Worm (Caenorhabditis elegans) whole organism, L4 larva: ENCODE data around the gene F16B4.6.

ENCODE experiments used
- T26A8.4 ChIP-seq: fragments of 200-800 bp; sonication (Bioruptor generic); IDR thresholded peaks from 2 replicates; pipeline ENCODE4 v1.3.6; 2022; ENCODE audit warnings: missing genetic modification characterization, missing compliant biosample characterization
- dve-1 ChIP-seq: sonication (generic microtip); optimal IDR thresholded peaks from 2 replicates; lab custom pipeline; 2017; ENCODE audit warnings: antibody characterized with exemption, mild to moderate bottlenecking, missing genetic modification characterization, missing compliant biosample characterization; ENCODE audit not compliant: insufficient read depth
- hif-1 ChIP-seq, 2 experiments: sonication (generic microtip); optimal IDR thresholded peaks; 2 replicates each; lab custom pipeline; 2016 to 2017; ENCODE audit warnings: missing compliant biosample characterization in 2 of 2, missing genetic modification characterization in 2 of 2, missing genetic modification reagents in 2 of 2, missing genotype in 2 of 2, mild to moderate bottlenecking in 1 of 2
- lim-7 ChIP-seq: fragments of 200-800 bp; sonication (Bioruptor generic); IDR thresholded peaks from 2 replicates; pipeline ENCODE4 v1.3.6; 2022; ENCODE audit warnings: missing genetic modification characterization, missing compliant biosample characterization
- nhr-237 ChIP-seq: sonication (generic microtip); optimal IDR thresholded peaks from 2 replicates; lab custom pipeline; 2017; ENCODE audit warnings: missing biosample characterization, missing genetic modification characterization
- nhr-42 ChIP-seq: fragments of 200-800 bp; sonication (Bioruptor generic); IDR thresholded peaks from 2 replicates; pipeline ENCODE4 v1.3.6; 2022; ENCODE audit warnings: missing genetic modification characterization, missing compliant biosample characterization
- nhr-76 ChIP-seq: fragments of 150-350 bp; optimal IDR thresholded peaks from 2 replicates; lab custom pipeline; 2014; ENCODE audit warnings: missing biosample characterization, missing genetic modification characterization

DNA sequence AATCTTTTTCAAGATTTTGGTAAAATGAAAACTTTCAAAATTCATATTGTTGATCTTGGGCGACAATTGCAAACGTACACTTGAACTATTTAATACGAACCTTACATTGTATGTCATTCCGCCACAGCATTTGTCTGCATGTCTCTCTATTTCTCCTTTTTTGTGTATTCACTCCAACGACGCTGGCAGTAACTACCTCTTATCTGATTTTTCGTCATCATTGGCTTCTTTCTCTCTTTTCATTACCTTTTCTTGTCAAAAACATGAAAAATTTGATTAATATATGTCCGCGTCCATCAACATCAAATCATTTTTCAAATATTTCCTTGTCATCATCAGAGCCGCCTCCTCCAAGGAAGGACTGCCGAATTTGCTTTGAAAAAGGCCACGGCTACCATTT, 23.1 kb downstream of the F16B4.6 start, which contains the start of gene nhr-177:
- TF ChIP-seq dve-1 (tag; lab: Kevin White, UChicago) (peak; percentile 65), lim-7 (GFP tag; lab: Robert Waterston, UW) (no peak), T26A8.4 (GFP tag; lab: Robert Waterston, UW) (no peak), nhr-42 (no peak), nhr-76 (no peak), nhr-237 (no peak), hif-1 (tag; optimal IDR thresholded peaks at IDR 0.05; lab: Kevin White, UChicago) (no peak)
